Worm (Caenorhabditis elegans) whole organism, late embryonic: ENCODE results near the gene cutl-11.

Experiments
- che-1 ChIP-seq: sonication (generic microtip); optimal IDR thresholded peaks from 2 replicates; lab custom pipeline; 2016; ENCODE audit warnings: mild to moderate bottlenecking, missing genetic modification characterization, missing compliant biosample characterization
- fkh-10 ChIP-seq: fragments of 150-350 bp; optimal IDR thresholded peaks from 2 replicates; lab custom pipeline; 2014; ENCODE audit warnings: missing biosample characterization, missing genetic modification reagents, missing genetic modification characterization
- sdc-2 ChIP-seq: sonication (generic microtip); optimal IDR thresholded peaks from 2 replicates; lab custom pipeline; 2016; ENCODE audit warnings: missing genotype, missing genetic modification characterization, missing compliant biosample characterization
- ztf-16 ChIP-seq: sonication (generic microtip); optimal IDR thresholded peaks from 2 replicates; lab custom pipeline; 2017; ENCODE audit warnings: missing genetic modification characterization, missing compliant biosample characterization

DNA sequence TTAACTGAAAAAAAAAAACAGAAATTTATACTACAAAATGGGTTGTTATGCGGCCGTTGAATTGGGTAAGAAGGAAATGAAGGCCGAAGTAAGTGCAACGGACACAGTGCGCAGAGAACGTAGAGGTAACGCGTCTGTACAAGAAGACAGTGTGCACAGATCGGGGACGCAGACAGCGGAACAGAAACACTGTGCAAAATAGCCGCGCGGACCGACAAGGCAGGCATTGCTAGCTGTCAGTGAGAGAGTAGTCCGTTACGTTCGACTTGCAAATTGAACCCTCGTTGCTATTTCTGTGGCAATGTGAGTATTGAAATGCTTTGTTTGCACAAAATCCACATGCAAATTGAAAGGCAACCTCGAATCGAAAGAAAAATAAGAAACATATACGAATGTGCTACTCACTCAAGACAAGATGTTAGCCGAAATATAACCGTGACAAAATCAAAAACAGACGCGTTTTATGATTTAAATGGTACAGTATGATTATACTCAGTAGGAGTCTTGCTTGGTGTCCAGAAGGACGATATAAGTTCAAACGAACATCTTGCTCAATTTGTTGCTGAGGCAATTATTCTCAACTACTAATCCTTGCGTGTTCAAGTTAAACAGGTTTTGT is 50.1 kb downstream of the cutl-11 start:
- TF ChIP-seq che-1 (tag; lab: Kevin White, UChicago) (no peak), fkh-10 (GFP tag; lab: Kevin White, UChicago) (no peak), sdc-2 (no peak), ztf-16 (tag; lab: Kevin White, UChicago) (no peak)
